Worm (Caenorhabditis elegans) whole organism, early embryonic: ENCODE measurements around the gene sdz-31.

Experiments
- B0310.2 ChIP-seq: sonication (generic microtip); optimal IDR thresholded peaks from 2 replicates; lab custom pipeline; 2016; ENCODE audit warnings: mild to moderate bottlenecking, missing genetic modification characterization, missing compliant biosample characterization
- F13C5.2 ChIP-seq: sonication (generic microtip); optimal IDR thresholded peaks from 2 replicates; lab custom pipeline; 2017; ENCODE audit warnings: mild to moderate bottlenecking, missing genetic modification characterization, inconsistent platforms, missing compliant biosample characterization
- aly-1 ChIP-seq: sonication (generic microtip); optimal IDR thresholded peaks from 2 replicates; lab custom pipeline; 2016; ENCODE audit warnings: missing genetic modification characterization, missing compliant biosample characterization
- ama-1 ChIP-seq: fragments of 150-350 bp; optimal IDR thresholded peaks from 2 replicates; lab custom pipeline; 2014
- ceh-13 ChIP-seq: fragments of 200-800 bp; sonication (Bioruptor generic); optimal IDR thresholded peaks from 2 replicates; lab custom pipeline; 2018; ENCODE audit warnings: mild to moderate bottlenecking, missing genetic modification characterization, missing compliant biosample characterization
- ceh-36 ChIP-seq: sonication (generic microtip); optimal IDR thresholded peaks from 2 replicates; lab custom pipeline; 2016; ENCODE audit warnings: missing genetic modification characterization, inconsistent platforms, missing compliant biosample characterization
- ets-7 ChIP-seq: sonication (generic microtip); optimal IDR thresholded peaks from 2 replicates; lab custom pipeline; 2016; ENCODE audit warnings: missing genotype, missing genetic modification characterization, missing compliant biosample characterization
- flt-1 ChIP-seq: fragments of 200-800 bp; sonication (Bioruptor generic); IDR thresholded peaks from 2 replicates; pipeline ENCODE4 v1.3.6; 2022; ENCODE audit warnings: missing genetic modification characterization, missing compliant biosample characterization
- hmbx-1 ChIP-seq: sonication (generic microtip); optimal IDR thresholded peaks from 2 replicates; lab custom pipeline; 2016; ENCODE audit warnings: mild to moderate bottlenecking, missing genetic modification characterization, missing compliant biosample characterization
- hmg-4 ChIP-seq: fragments of 200-800 bp; sonication (Bioruptor generic); optimal IDR thresholded peaks from 2 replicates; lab custom pipeline; 2018; ENCODE audit warnings: mild to moderate bottlenecking, missing genetic modification characterization, missing compliant biosample characterization
- hnd-1 ChIP-seq: sonication (generic microtip); optimal IDR thresholded peaks from 2 replicates; lab custom pipeline; 2016; ENCODE audit warnings: missing genetic modification characterization, missing compliant biosample characterization
- pes-1 ChIP-seq: fragments of 200-800 bp; sonication (Bioruptor generic); IDR thresholded peaks from 2 replicates; pipeline ENCODE4 v1.3.6; 2022; ENCODE audit warnings: missing genetic modification reagents, missing genetic modification characterization, missing compliant biosample characterization
- scrt-1 ChIP-seq: fragments of 200-800 bp; sonication (Bioruptor generic); IDR thresholded peaks from 2 replicates; pipeline ENCODE4 v1.3.6; 2022; ENCODE audit warnings: missing genetic modification characterization, missing compliant biosample characterization
- sea-1 ChIP-seq: fragments of 200-800 bp; sonication (Bioruptor generic); conservative IDR thresholded peaks from 2 replicates; pipeline ENCODE4 v1.3.6; 2022; ENCODE audit warnings: missing genetic modification characterization, missing compliant biosample characterization
- tbx-11 ChIP-seq: fragments of 200-800 bp; sonication (Bioruptor generic); IDR thresholded peaks from 2 replicates; pipeline ENCODE4 v1.3.6; 2022; ENCODE audit warnings: missing genetic modification characterization, missing compliant biosample characterization
- tbx-37 ChIP-seq: fragments of 200-800 bp; sonication (Bioruptor generic); conservative IDR thresholded peaks from 2 replicates; pipeline ENCODE4 v1.3.6; 2022; ENCODE audit warnings: missing genetic modification reagents, missing genetic modification characterization, missing compliant biosample characterization
- tra-4 ChIP-seq: sonication (generic microtip); optimal IDR thresholded peaks from 2 replicates; lab custom pipeline; 2017; ENCODE audit warnings: missing genetic modification characterization, missing compliant biosample characterization

The sdz-31 gene

ce11 chrV:9879404-9879803, 563 bp upstream of the sdz-31 start, which contains the start of gene srab-26:
Gene srab-26, minus strand, starts transcription at chrV:9879504.
- TF ChIP-seq sea-1 (GFP tag; lab: Robert Waterston, UW) (no peak), flt-1 (no peak), ceh-13 (GFP tag; lab: Kevin White, UChicago) (no peak), tbx-37 (GFP tag; lab: Robert Waterston, UW) (no peak), hnd-1 (tag; lab: Kevin White, UChicago) (no peak), hmg-4 (no peak), pes-1 (GFP tag; lab: Robert Waterston, UW) (no peak), tbx-11 (GFP tag; lab: Robert Waterston, UW) (no peak), tra-4 (no peak), ceh-36 (no peak)

- TF ChIP-seq aly-1 (tag; lab: Kevin White, UChicago) (no peak), ets-7 (tag; lab: Kevin White, UChicago) (no peak), F13C5.2 (no peak), flt-1 (no peak), hmg-4 (no peak)
Observed at ce11 chrV:9885918-9886488, 6.0 kb downstream of the sdz-31 start, which contains the start of gene clp-9. Gene clp-9, minus strand, starts transcription at chrV:9885968.

ce11 chrV:9889629-9890028, 9.7 kb downstream of the sdz-31 start, which contains the start of gene fshr-1:
Gene fshr-1, plus strand, starts transcription at chrV:9889837.
- TF ChIP-seq ets-7 (tag; lab: Kevin White, UChicago) = no peak
- no peak for TF ChIP-seq hmbx-1
- TF ChIP-seq tbx-11 (GFP tag; lab: Robert Waterston, UW) = no peak
- TF ChIP-seq F13C5.2 = no peak

- no peak for TF ChIP-seq ets-7 (tag; lab: Kevin White, UChicago)
- no peak for TF ChIP-seq B0310.2 (tag; lab: Kevin White, UChicago)
- no peak for TF ChIP-seq ama-1 (lab: Kevin White, UChicago)
- TF ChIP-seq tbx-37 (GFP tag; lab: Robert Waterston, UW) = no peak
- TF ChIP-seq hmg-4 = no peak
- no peak for TF ChIP-seq ceh-13 (GFP tag; lab: Kevin White, UChicago)
- TF ChIP-seq sea-1 (GFP tag; lab: Robert Waterston, UW) = no peak
- no peak for TF ChIP-seq ceh-36
- no peak for TF ChIP-seq aly-1 (tag; lab: Kevin White, UChicago)
- TF ChIP-seq scrt-1 (GFP tag; lab: Robert Waterston, UW) = no peak
- no peak for TF ChIP-seq tra-4
- TF ChIP-seq F13C5.2 = no peak
- no peak for TF ChIP-seq pes-1 (GFP tag; lab: Robert Waterston, UW)
- TF ChIP-seq tbx-11 (GFP tag; lab: Robert Waterston, UW) = no peak
- no peak for TF ChIP-seq hnd-1 (tag; lab: Kevin White, UChicago)
- TF ChIP-seq flt-1 = no peak
Observed at ce11 chrV:9899278-9899677, 19.3 kb downstream of the sdz-31 start, which contains the start of gene egl-47. Gene egl-47, plus strand, starts transcription at chrV:9899578.

- TF ChIP-seq flt-1 = no peak
Observed at ce11 chrV:9901119-9901518, 21.2 kb downstream of the sdz-31 start.

ce11 chrV:9906115-9906514, 26.1 kb downstream of the sdz-31 start, which contains the start of gene fipr-11:
Gene fipr-11, minus strand, starts transcription at chrV:9906215.
- no peak for TF ChIP-seq hmg-4
- TF ChIP-seq B0310.2 (tag; lab: Kevin White, UChicago) = no peak
- TF ChIP-seq F13C5.2 = no peak
- no peak for TF ChIP-seq hnd-1 (tag; lab: Kevin White, UChicago)
- TF ChIP-seq ceh-36 = no peak
- TF ChIP-seq scrt-1 (GFP tag; lab: Robert Waterston, UW) = no peak
- TF ChIP-seq sea-1 (GFP tag; lab: Robert Waterston, UW) = no peak
- no peak for TF ChIP-seq tra-4
- no peak for TF ChIP-seq pes-1 (GFP tag; lab: Robert Waterston, UW)
- TF ChIP-seq ceh-13 (GFP tag; lab: Kevin White, UChicago) = no peak
- TF ChIP-seq tbx-11 (GFP tag; lab: Robert Waterston, UW) = no peak
- no peak for TF ChIP-seq ets-7 (tag; lab: Kevin White, UChicago)
- TF ChIP-seq flt-1 = no peak
- no peak for TF ChIP-seq hmbx-1
- no peak for TF ChIP-seq aly-1 (tag; lab: Kevin White, UChicago)
- no peak for TF ChIP-seq ama-1 (lab: Kevin White, UChicago)
- no peak for TF ChIP-seq tbx-37 (GFP tag; lab: Robert Waterston, UW)

ce11 chrV:9907205-9907604, 27.2 kb downstream of the sdz-31 start:
- no peak for TF ChIP-seq tbx-11 (GFP tag; lab: Robert Waterston, UW)
- no peak for TF ChIP-seq ets-7 (tag; lab: Kevin White, UChicago)
- no peak for TF ChIP-seq aly-1 (tag; lab: Kevin White, UChicago)
- TF ChIP-seq ceh-13 (GFP tag; lab: Kevin White, UChicago) = no peak
- no peak for TF ChIP-seq tbx-37 (GFP tag; lab: Robert Waterston, UW)
- no peak for TF ChIP-seq tra-4
- TF ChIP-seq F13C5.2 = no peak
- no peak for TF ChIP-seq ceh-36
- no peak for TF ChIP-seq sea-1 (GFP tag; lab: Robert Waterston, UW)
- no peak for TF ChIP-seq pes-1 (GFP tag; lab: Robert Waterston, UW)
- no peak for TF ChIP-seq flt-1

ce11 chrV:9909624-9910023, 29.7 kb downstream of the sdz-31 start:
- TF ChIP-seq tbx-11 (GFP tag; lab: Robert Waterston, UW) = no peak
- TF ChIP-seq pes-1 (GFP tag; lab: Robert Waterston, UW) = no peak
- TF ChIP-seq sea-1 (GFP tag; lab: Robert Waterston, UW) = no peak
- no peak for TF ChIP-seq F13C5.2
- TF ChIP-seq scrt-1 (GFP tag; lab: Robert Waterston, UW) = no peak
